Worm (Caenorhabditis elegans) whole organism, mixed stage, embryonic: Measurements from ENCODE around the gene B0336.12.

Experiments used
- bed-3 ChIP-seq: fragments of 200-800 bp; sonication (Bioruptor generic); optimal IDR thresholded peaks from 3 replicates; lab custom pipeline; 2018; ENCODE audit warnings: mild to moderate bottlenecking, missing genetic modification characterization, moderate library complexity, missing compliant biosample characterization
- ceh-39 ChIP-seq: fragments of 150-350 bp; optimal IDR thresholded peaks from 2 replicates; lab custom pipeline; 2014; ENCODE audit warnings: missing biosample characterization, missing genetic modification characterization
- elt-1 ChIP-seq: sonication (generic microtip); optimal IDR thresholded peaks from 2 replicates; lab custom pipeline; 2017; ENCODE audit warnings: missing genetic modification characterization, mild to moderate bottlenecking, missing compliant biosample characterization, antibody characterized with exemption, moderate library complexity, borderline replicate concordance; ENCODE audit not compliant: insufficient read depth
- lin-32 ChIP-seq: fragments of 200-800 bp; sonication (Bioruptor generic); optimal IDR thresholded peaks from 2 replicates; lab custom pipeline; 2018; ENCODE audit warnings: mild to moderate bottlenecking, missing genetic modification characterization, missing compliant biosample characterization
- mep-1 ChIP-seq: fragments of 150-350 bp; optimal IDR thresholded peaks from 2 replicates; lab custom pipeline; 2017; ENCODE audit warnings: missing biosample characterization, missing genetic modification reagents, missing genetic modification characterization, inconsistent platforms
- nhr-12 ChIP-seq: fragments of 150-350 bp; optimal IDR thresholded peaks from 2 replicates; lab custom pipeline; 2014; ENCODE audit warnings: missing biosample characterization, missing genetic modification characterization
- nhr-237 ChIP-seq: fragments of 150-350 bp; optimal IDR thresholded peaks from 2 replicates; lab custom pipeline; 2014; ENCODE audit warnings: missing biosample characterization, missing genetic modification characterization
- nhr-28 ChIP-seq: fragments of 150-350 bp; optimal IDR thresholded peaks from 2 replicates; lab custom pipeline; 2014; ENCODE audit warnings: missing biosample characterization, missing genetic modification characterization
- nhr-76 ChIP-seq: sonication (generic microtip); optimal IDR thresholded peaks from 2 replicates; lab custom pipeline; 2017; ENCODE audit warnings: missing biosample characterization, missing genetic modification characterization
- unc-39 ChIP-seq: fragments of 150-350 bp; optimal IDR thresholded peaks from 2 replicates; lab custom pipeline; 2014; ENCODE audit warnings: missing biosample characterization, missing genetic modification characterization
- unc-62 ChIP-seq: fragments of 150-350 bp; optimal IDR thresholded peaks from 2 replicates; lab custom pipeline; 2014; ENCODE audit warnings: missing biosample characterization, missing genetic modification reagents, missing genetic modification characterization
- zip-8 ChIP-seq: fragments of 150-350 bp; optimal IDR thresholded peaks from 2 replicates; lab custom pipeline; 2014; ENCODE audit warnings: missing biosample characterization, missing genetic modification characterization
- ztf-11 ChIP-seq: fragments of 150-350 bp; optimal IDR thresholded peaks from 2 replicates; lab custom pipeline; 2014; ENCODE audit warnings: missing biosample characterization, missing genetic modification characterization

DNA sequence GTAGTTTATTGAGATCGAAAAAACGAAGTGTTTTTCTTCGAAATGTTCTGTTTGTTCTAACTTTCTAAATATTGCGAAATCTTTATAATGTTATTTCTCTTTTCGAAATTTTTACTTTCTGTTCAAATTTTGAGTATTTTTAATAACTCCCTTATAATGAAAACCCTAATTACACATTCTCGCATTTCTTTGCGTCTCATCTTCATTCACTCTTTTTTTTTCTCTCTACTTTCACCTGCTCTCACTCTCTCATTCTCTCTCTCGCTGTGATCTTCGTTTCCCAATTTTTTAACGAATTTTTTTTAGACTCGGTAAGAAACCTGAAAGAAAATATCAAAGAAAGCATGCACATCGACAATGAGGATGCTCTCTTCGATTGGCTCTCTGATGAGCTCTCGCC, 1.3 kb upstream of the B0336.12 start, which contains the start of gene rbm-26:
- no peak for TF ChIP-seq ztf-11 (tag; lab: Kevin White, UChicago)
- no peak for TF ChIP-seq elt-1 (tag; lab: Kevin White, UChicago)
- no peak for TF ChIP-seq bed-3 (GFP tag; lab: Kevin White, UChicago)
- TF ChIP-seq nhr-76, result no peak
- no peak for TF ChIP-seq nhr-12
- TF ChIP-seq unc-62 (GFP tag; lab: Kevin White, UChicago), result no peak
- no peak for TF ChIP-seq zip-8 (tag; lab: Kevin White, UChicago)
- no peak for TF ChIP-seq nhr-237 (tag; lab: Kevin White, UChicago)
- TF ChIP-seq unc-39 (tag; lab: Kevin White, UChicago), result no peak
- TF ChIP-seq mep-1 (tag; lab: Kevin White, UChicago), result no peak
- TF ChIP-seq ceh-39, result no peak
- no peak for TF ChIP-seq lin-32
- TF ChIP-seq nhr-28 (tag; lab: Kevin White, UChicago), result no peak
